Worm (Caenorhabditis elegans) whole organism, L4 larva: ENCODE results near the gene T03F6.9.

Source experiments
- D1046.2 ChIP-seq: fragments of 200-800 bp; sonication (Bioruptor generic); IDR thresholded peaks from 2 replicates; pipeline ENCODE4 v1.3.6; 2022; ENCODE audit warnings: missing genetic modification characterization, missing compliant biosample characterization
- F26F4.8 ChIP-seq: fragments of 200-800 bp; sonication (Bioruptor generic); conservative IDR thresholded peaks from 2 replicates; pipeline ENCODE4 v1.3.6; 2022; ENCODE audit warnings: missing genetic modification characterization, missing compliant biosample characterization
- Y105C5A.15 ChIP-seq: fragments of 200-800 bp; sonication (Bioruptor generic); IDR thresholded peaks from 2 replicates; pipeline ENCODE4 v1.3.6; 2022; ENCODE audit warnings: missing genetic modification characterization, missing compliant biosample characterization
- Y48G9A.11 ChIP-seq: fragments of 200-800 bp; sonication (Bioruptor generic); IDR thresholded peaks from 2 replicates; pipeline ENCODE4 v1.3.6; 2022; ENCODE audit warnings: missing genetic modification reagents, missing genetic modification characterization, missing compliant biosample characterization
- aha-1 ChIP-seq: fragments of 150-350 bp; peaks from one replicate; lab custom pipeline; 2014; ENCODE audit warnings: missing biosample characterization, missing genetic modification characterization
- attf-4 ChIP-seq: sonication (generic microtip); optimal IDR thresholded peaks from 3 replicates; lab custom pipeline; 2017; ENCODE audit warnings: missing biosample characterization, missing genetic modification characterization
- ceh-28 ChIP-seq: fragments of 150-350 bp; optimal IDR thresholded peaks from 2 replicates; lab custom pipeline; 2014; ENCODE audit warnings: missing biosample characterization, missing genetic modification reagents, missing genetic modification characterization
- ceh-32 ChIP-seq: sonication (generic microtip); optimal IDR thresholded peaks from 2 replicates; lab custom pipeline; 2016; ENCODE audit warnings: mild to moderate bottlenecking, missing genetic modification characterization, missing compliant biosample characterization; ENCODE audit not compliant: poor library complexity
- ces-1 ChIP-seq: fragments of 150-350 bp; sonication (generic microtip); optimal IDR thresholded peaks from 4 replicates; lab custom pipeline; 2014; ENCODE audit warnings: missing biosample characterization, missing genetic modification reagents, missing genetic modification characterization
- cey-2 ChIP-seq: sonication (generic microtip); optimal IDR thresholded peaks from 3 replicates; lab custom pipeline; 2017; ENCODE audit warnings: missing genetic modification characterization, mild to moderate bottlenecking, missing compliant biosample characterization, antibody characterized with exemption, borderline replicate concordance; ENCODE audit not compliant: insufficient read depth
- ctbp-1 ChIP-seq: fragments of 200-800 bp; sonication (Bioruptor generic); IDR thresholded peaks from 2 replicates; pipeline ENCODE4 v1.3.6; 2022; ENCODE audit warnings: missing genetic modification reagents, missing genetic modification characterization, missing compliant biosample characterization
- daf-12 ChIP-seq: fragments of 150-350 bp; optimal IDR thresholded peaks from 2 replicates; lab custom pipeline; 2014; ENCODE audit warnings: missing biosample characterization, missing genetic modification reagents, missing genetic modification characterization
- daf-16 ChIP-seq, 3 experiments: sonication (generic microtip); optimal IDR thresholded peaks; 2 replicates each; lab custom pipeline; 2016 to 2017; ENCODE audit warnings: missing genetic modification characterization in 3 of 3, missing genetic modification reagents in 3 of 3, mild to moderate bottlenecking in 2 of 3, missing compliant biosample characterization in 2 of 3, missing biosample characterization in 1 of 3, moderate library complexity in 1 of 3
- dmd-6 ChIP-seq: fragments of 200-800 bp; sonication (Bioruptor generic); IDR thresholded peaks from 2 replicates; pipeline ENCODE4 v1.3.6; 2022; ENCODE audit warnings: missing genetic modification reagents, missing genetic modification characterization, missing compliant biosample characterization
- duxl-1 ChIP-seq: sonication (generic microtip); optimal IDR thresholded peaks from 2 replicates; lab custom pipeline; 2016; ENCODE audit warnings: mild to moderate bottlenecking, missing genetic modification characterization, moderate library complexity, missing compliant biosample characterization; ENCODE audit not compliant: poor library complexity
- hif-1 ChIP-seq, 2 experiments: sonication (generic microtip); optimal IDR thresholded peaks; 2 replicates each; lab custom pipeline; 2016 to 2017; ENCODE audit warnings: missing compliant biosample characterization in 2 of 2, missing genetic modification characterization in 2 of 2, missing genetic modification reagents in 2 of 2, missing genotype in 2 of 2, mild to moderate bottlenecking in 1 of 2
- hlh-11 ChIP-seq: fragments of 200-800 bp; sonication (Bioruptor generic); optimal IDR thresholded peaks from 2 replicates; lab custom pipeline; 2018; ENCODE audit warnings: mild to moderate bottlenecking, missing genetic modification characterization, missing compliant biosample characterization
- hlh-30 ChIP-seq: sonication (generic microtip); optimal IDR thresholded peaks from 2 replicates; lab custom pipeline; 2017; ENCODE audit warnings: antibody characterized with exemption, mild to moderate bottlenecking, missing genetic modification characterization, missing compliant biosample characterization; ENCODE audit not compliant: insufficient read depth
- jun-1 ChIP-seq: fragments of 150-350 bp; optimal IDR thresholded peaks from 2 replicates; lab custom pipeline; 2014; ENCODE audit warnings: missing biosample characterization, missing genetic modification reagents, missing genetic modification characterization
- lim-7 ChIP-seq: fragments of 200-800 bp; sonication (Bioruptor generic); IDR thresholded peaks from 2 replicates; pipeline ENCODE4 v1.3.6; 2022; ENCODE audit warnings: missing genetic modification characterization, missing compliant biosample characterization
- lin-13 ChIP-seq: fragments of 150-350 bp; optimal IDR thresholded peaks from 2 replicates; lab custom pipeline; 2014; ENCODE audit warnings: missing biosample characterization, missing genetic modification reagents, missing genetic modification characterization
- lin-15B ChIP-seq: fragments of 150-350 bp; sonication (generic microtip); optimal IDR thresholded peaks from 3 replicates; lab custom pipeline; 2014; ENCODE audit warnings: missing biosample characterization, missing genetic modification characterization
- lin-29 ChIP-seq: fragments of 200-800 bp; sonication (Bioruptor generic); IDR thresholded peaks from 2 replicates; pipeline ENCODE4 v1.3.6; 2022; ENCODE audit warnings: missing genetic modification reagents, missing genetic modification characterization, missing compliant biosample characterization
- lir-3 ChIP-seq: sonication (generic microtip); optimal IDR thresholded peaks from 2 replicates; lab custom pipeline; 2016; ENCODE audit warnings: mild to moderate bottlenecking, missing genetic modification characterization, missing compliant biosample characterization
- lsy-2 ChIP-seq, 2 experiments: fragments of 150-350 bp in 1 of 2; sonication (generic microtip) in 1 of 2; optimal IDR thresholded peaks; 2 replicates each; lab custom pipeline; 2014 to 2017; ENCODE audit warnings: missing biosample characterization in 2 of 2, missing genetic modification characterization in 2 of 2
- mxl-2 ChIP-seq: fragments of 200-800 bp; sonication (Bioruptor generic); conservative IDR thresholded peaks from 2 replicates; pipeline ENCODE4 v1.3.6; 2022; ENCODE audit warnings: missing genetic modification reagents, missing genetic modification characterization, missing compliant biosample characterization
- nhr-237 ChIP-seq: sonication (generic microtip); optimal IDR thresholded peaks from 2 replicates; lab custom pipeline; 2017; ENCODE audit warnings: missing biosample characterization, missing genetic modification characterization
- nhr-25 ChIP-seq: sonication (generic microtip); optimal IDR thresholded peaks from 2 replicates; lab custom pipeline; 2017; ENCODE audit warnings: missing genetic modification characterization, mild to moderate bottlenecking, missing compliant biosample characterization, antibody characterized with exemption, moderate library complexity, borderline replicate concordance; ENCODE audit not compliant: insufficient read depth
- nhr-41 ChIP-seq: fragments of 200-800 bp; sonication (Bioruptor generic); IDR thresholded peaks from 2 replicates; pipeline ENCODE4 v1.3.6; 2022; ENCODE audit warnings: missing genetic modification reagents, missing genetic modification characterization, missing compliant biosample characterization
- php-3 ChIP-seq: fragments of 200-800 bp; sonication (Bioruptor generic); IDR thresholded peaks from 2 replicates; pipeline ENCODE4 v1.3.6; 2022; ENCODE audit warnings: missing genetic modification reagents, missing genetic modification characterization, missing compliant biosample characterization
- pqm-1 ChIP-seq: sonication (generic microtip); optimal IDR thresholded peaks from 2 replicates; lab custom pipeline; 2017; ENCODE audit warnings: missing biosample characterization, missing genetic modification characterization
- rbr-2 ChIP-seq: sonication (generic microtip); optimal IDR thresholded peaks from 2 replicates; lab custom pipeline; 2016; ENCODE audit warnings: missing genotype, missing genetic modification characterization, missing compliant biosample characterization
- snpc-1.2 ChIP-seq: fragments of 200-800 bp; sonication (Bioruptor generic); IDR thresholded peaks from 2 replicates; pipeline ENCODE4 v1.3.6; 2022; ENCODE audit warnings: missing genetic modification reagents, missing genetic modification characterization, missing compliant biosample characterization
- spr-3 ChIP-seq: fragments of 200-800 bp; sonication (Bioruptor generic); optimal IDR thresholded peaks from 2 replicates; lab custom pipeline; 2018; ENCODE audit warnings: mild to moderate bottlenecking, missing genetic modification characterization, missing compliant biosample characterization
- unc-62 ChIP-seq, 3 experiments: fragments of 150-350 bp in 1 of 3; sonication (generic microtip); optimal IDR thresholded peaks in 2 of 3; peaks in 1 of 3; 1 replicate in 1 of 3; 2 replicates in 2 of 3; lab custom pipeline; 2014 to 2017; ENCODE audit warnings: missing biosample characterization in 3 of 3, missing genetic modification characterization in 3 of 3, missing genetic modification reagents in 3 of 3, missing genotype in 1 of 3
- zfp-2 ChIP-seq: sonication (generic microtip); optimal IDR thresholded peaks from 2 replicates; lab custom pipeline; 2016; ENCODE audit warnings: mild to moderate bottlenecking, missing genetic modification characterization, missing compliant biosample characterization
- zfp-3 ChIP-seq: fragments of 200-800 bp; sonication (Bioruptor generic); conservative IDR thresholded peaks from 2 replicates; pipeline ENCODE4 v1.3.6; 2022; ENCODE audit warnings: missing genetic modification reagents, missing genetic modification characterization, missing compliant biosample characterization
- ztf-11 ChIP-seq: fragments of 150-350 bp; optimal IDR thresholded peaks from 2 replicates; lab custom pipeline; 2014; ENCODE audit warnings: missing biosample characterization, missing genetic modification characterization

Gene T03F6.9

ce11 chrIII:13359256-13359655, 11.6 kb downstream of the T03F6.9 start, which contains the start of gene F53A2.9:
Gene F53A2.9 (minus strand): TSS chrIII:13359356.
- no peak for TF ChIP-seq nhr-41 (GFP tag; lab: Robert Waterston, UW)

- no peak for TF ChIP-seq duxl-1 (tag; lab: Kevin White, UChicago)
- TF ChIP-seq zfp-3 (GFP tag; lab: Robert Waterston, UW): no peak
- TF ChIP-seq ctbp-1: peak; percentile 25; the same call in 1 of the 2 replicates
- TF ChIP-seq dmd-6 (GFP tag; lab: Robert Waterston, UW): no peak
- no peak for TF ChIP-seq unc-62 (GFP tag; optimal IDR thresholded peaks at IDR 0.05 in 1 of 2; lab: Kevin White, UChicago)
- no peak for TF ChIP-seq unc-62 (tag; optimal IDR thresholded peaks at IDR 0.05; lab: Kevin White, UChicago)
- no peak for TF ChIP-seq zfp-2
- TF ChIP-seq mxl-2: no peak
- TF ChIP-seq ceh-32 (tag; lab: Kevin White, UChicago): no peak
- TF ChIP-seq lir-3 (tag; lab: Kevin White, UChicago): no peak
- TF ChIP-seq Y105C5A.15: no peak
- TF ChIP-seq lsy-2 (tag; optimal IDR thresholded peaks at IDR 0.05; lab: Kevin White, UChicago): peak in 1 of 2 experiments; percentile 37
- peak; percentile 82 for TF ChIP-seq ces-1
- no peak for TF ChIP-seq lim-7
- TF ChIP-seq D1046.2 (GFP tag; lab: Robert Waterston, UW): no peak
- no peak for TF ChIP-seq nhr-25
- TF ChIP-seq php-3: no peak
- TF ChIP-seq daf-16 (GFP tag; optimal IDR thresholded peaks at IDR 0.05; lab: Kevin White, UChicago): no peak
- no peak for TF ChIP-seq daf-16 (tag; optimal IDR thresholded peaks at IDR 0.05; lab: Kevin White, UChicago)
- TF ChIP-seq F26F4.8 (GFP tag; lab: Robert Waterston, UW): no peak
- TF ChIP-seq lin-15B (tag; lab: Kevin White, UChicago): no peak
Observed at ce11 chrIII:13350964-13351363, 19.9 kb downstream of the T03F6.9 start.

- no peak for TF ChIP-seq spr-3 (GFP tag; lab: Kevin White, UChicago)
- no peak for TF ChIP-seq ceh-28 (tag; lab: Kevin White, UChicago)
- no peak for TF ChIP-seq lin-29 (GFP tag; lab: Robert Waterston, UW)
- TF ChIP-seq daf-12 (tag; lab: Kevin White, UChicago): no peak
- TF ChIP-seq pqm-1 (tag; lab: Kevin White, UChicago): no peak
- no peak for TF ChIP-seq attf-4
- no peak for TF ChIP-seq jun-1
- no peak for TF ChIP-seq lin-13 (GFP tag; lab: Kevin White, UChicago)
- TF ChIP-seq dmd-6 (GFP tag; lab: Robert Waterston, UW): no peak
- no peak for TF ChIP-seq hlh-30 (tag; lab: Kevin White, UChicago)
- TF ChIP-seq unc-62 (GFP tag; optimal IDR thresholded peaks at IDR 0.05 in 1 of 2; lab: Kevin White, UChicago): peak in 1 of 2 experiments; percentile 28
- no peak for TF ChIP-seq unc-62 (tag; optimal IDR thresholded peaks at IDR 0.05; lab: Kevin White, UChicago)
- no peak for TF ChIP-seq ztf-11 (tag; lab: Kevin White, UChicago)
- TF ChIP-seq rbr-2: peak; percentile 36
Observed at ce11 chrIII:13348891-13349290, 22.0 kb downstream of the T03F6.9 start.

- no peak for TF ChIP-seq snpc-1.2
- no peak for TF ChIP-seq nhr-237 (tag; lab: Kevin White, UChicago)
- TF ChIP-seq cey-2 (tag; lab: Kevin White, UChicago): no peak
- TF ChIP-seq hif-1 (tag; optimal IDR thresholded peaks at IDR 0.05; lab: Kevin White, UChicago): no peak
- TF ChIP-seq unc-62 (GFP tag; optimal IDR thresholded peaks at IDR 0.05 in 1 of 2; lab: Kevin White, UChicago): peak in 1 of 2 experiments; percentile 63
- TF ChIP-seq unc-62 (tag; optimal IDR thresholded peaks at IDR 0.05; lab: Kevin White, UChicago): no peak
- no peak for TF ChIP-seq duxl-1 (tag; lab: Kevin White, UChicago)
- peak in 1 of 2 experiments; percentile 10 for TF ChIP-seq lsy-2 (tag; optimal IDR thresholded peaks at IDR 0.05; lab: Kevin White, UChicago)
- TF ChIP-seq Y48G9A.11 (GFP tag; lab: Robert Waterston, UW): no peak
- TF ChIP-seq rbr-2: peak; percentile 32
- TF ChIP-seq aha-1 (tag; lab: Kevin White, UChicago): no peak
- no peak for TF ChIP-seq hlh-11 (tag; lab: Kevin White, UChicago)
- TF ChIP-seq, all 104 proteins: peak for 3
Observed at ce11 chrIII:13347782-13348327, 23.0 kb downstream of the T03F6.9 start.
